Fruit fly (Drosophila melanogaster) whole organism, embryonic: ENCODE data around the gene CG1142.

ENCODE experiments used
- Adf1 ChIP-seq: fragments of 200-800 bp; sonication (Bioruptor generic); IDR thresholded peaks from 2 replicates; pipeline ENCODE4 v1.3.6; 2022; ENCODE audit warnings: missing biosample characterization, missing genetic modification characterization
- Aef1 ChIP-seq: fragments of 200-800 bp; sonication (Bioruptor generic); IDR thresholded peaks from 3 replicates; pipeline ENCODE4 v1.3.6; 2022; ENCODE audit warnings: missing biosample characterization, missing genetic modification characterization
- CG12219 ChIP-seq: fragments of 200-800 bp; sonication (Bioruptor generic); optimal IDR thresholded peaks from 3 replicates; lab custom pipeline; 2018; ENCODE audit warnings: missing biosample characterization, mild to moderate bottlenecking, missing genetic modification characterization
- CG12236 ChIP-seq: fragments of 200-800 bp; sonication (Bioruptor generic); optimal IDR thresholded peaks from 2 replicates; lab custom pipeline; 2016; ENCODE audit warnings: missing biosample characterization, missing genetic modification characterization
- CG1233 ChIP-seq: fragments of 200-800 bp; sonication (Bioruptor generic); optimal IDR thresholded peaks from 4 replicates; lab custom pipeline; 2018; ENCODE audit warnings: missing biosample characterization, mild to moderate bottlenecking, missing genetic modification characterization
- CG13287 ChIP-seq: fragments of 200-800 bp; sonication (Bioruptor generic); IDR thresholded peaks from 2 replicates; pipeline ENCODE4 v1.3.6; 2022; ENCODE audit warnings: missing biosample characterization, missing genetic modification characterization; ENCODE audit not compliant: partially characterized antibody
- CG17328 ChIP-seq: fragments of 200-800 bp; sonication (Bioruptor generic); IDR thresholded peaks from 2 replicates; pipeline ENCODE4 v1.3.6; 2022; ENCODE audit warnings: missing biosample characterization, missing genetic modification characterization
- CG17359 ChIP-seq: fragments of 200-800 bp; sonication (Bioruptor generic); optimal IDR thresholded peaks from 3 replicates; lab custom pipeline; 2018; ENCODE audit warnings: missing biosample characterization, mild to moderate bottlenecking, missing genetic modification characterization, moderate library complexity
- CG2199 ChIP-seq: fragments of 200-800 bp; sonication (Bioruptor generic); IDR thresholded peaks from 3 replicates; pipeline ENCODE4 v1.3.6; 2022; ENCODE audit warnings: missing biosample characterization, missing genetic modification characterization
- CG2678 ChIP-seq: fragments of 200-800 bp; sonication (Bioruptor generic); optimal IDR thresholded peaks from 3 replicates; lab custom pipeline; 2019; ENCODE audit warnings: missing biosample characterization, mild to moderate bottlenecking, missing genetic modification characterization, moderate library complexity
- CG34376 ChIP-seq: fragments of 200-800 bp; sonication (Bioruptor generic); optimal IDR thresholded peaks from 2 replicates; lab custom pipeline; 2018; ENCODE audit warnings: missing biosample characterization, mild to moderate bottlenecking, missing genetic modification characterization
- CG3847 ChIP-seq: fragments of 200-800 bp; sonication (Bioruptor generic); IDR thresholded peaks from 2 replicates; pipeline ENCODE4 v1.3.6; 2022; ENCODE audit warnings: missing biosample characterization, missing genetic modification characterization
- CG8924 ChIP-seq: fragments of 200-800 bp; optimal IDR thresholded peaks from 3 replicates; lab custom pipeline; 2019; ENCODE audit warnings: missing biosample characterization, mild to moderate bottlenecking, missing genetic modification characterization, moderate library complexity
- CrebB ChIP-seq: fragments of 200-800 bp; sonication (Bioruptor generic); optimal IDR thresholded peaks from 3 replicates; lab custom pipeline; 2018; ENCODE audit warnings: missing biosample characterization, mild to moderate bottlenecking, missing genetic modification characterization
- Fer1 ChIP-seq: fragments of 200-800 bp; sonication (Bioruptor generic); optimal IDR thresholded peaks from 2 replicates; lab custom pipeline; 2017; ENCODE audit warnings: missing biosample characterization, mild to moderate bottlenecking, missing genetic modification characterization
- Fer2 ChIP-seq: fragments of 200-800 bp; sonication (Bioruptor generic); optimal IDR thresholded peaks from 2 replicates; lab custom pipeline; 2018; ENCODE audit warnings: missing biosample characterization, mild to moderate bottlenecking, missing genetic modification characterization, moderate library complexity
- HLH4C ChIP-seq: fragments of 200-800 bp; sonication (Bioruptor generic); IDR thresholded peaks from 3 replicates; pipeline ENCODE4 v1.3.6; 2022; ENCODE audit warnings: missing biosample characterization, missing genetic modification characterization; ENCODE audit not compliant: partially characterized antibody
- HLH54F ChIP-seq: fragments of 200-800 bp; sonication (Bioruptor generic); optimal IDR thresholded peaks from 3 replicates; lab custom pipeline; 2016; ENCODE audit warnings: missing biosample characterization, missing genetic modification characterization
- MBD-R2 ChIP-seq: fragments of 200-800 bp; sonication (Bioruptor generic); IDR thresholded peaks from 2 replicates; pipeline ENCODE4 v1.3.6; 2022; ENCODE audit warnings: missing biosample characterization, missing genetic modification characterization
- Med ChIP-seq: fragments of 200-800 bp; sonication (Bioruptor generic); peaks from one replicate; lab custom pipeline; 2016; ENCODE audit warnings: missing biosample characterization, missing genetic modification characterization, mild to moderate bottlenecking, inconsistent platforms, moderate library complexity
- Pdp1 ChIP-seq, 2 experiments: fragments of 200-800 bp; sonication (Bioruptor generic); optimal IDR thresholded peaks; 3 replicates each; lab custom pipeline; 2016; ENCODE audit warnings: missing biosample characterization in 2 of 2, missing genetic modification characterization in 2 of 2, mild to moderate bottlenecking in 1 of 2, moderate library complexity in 1 of 2
- Ravus ChIP-seq: fragments of 200-800 bp; sonication (Bioruptor generic); IDR thresholded peaks from 2 replicates; pipeline ENCODE4 v1.3.6; 2022; ENCODE audit warnings: missing biosample characterization, missing genetic modification characterization
- Vsx1 ChIP-seq: fragments of 200-800 bp; sonication (Bioruptor generic); optimal IDR thresholded peaks from 2 replicates; lab custom pipeline; 2017; ENCODE audit warnings: missing biosample characterization, mild to moderate bottlenecking, missing genetic modification characterization, missing genetic modification reagents
- bsh ChIP-seq, 2 experiments: fragments of 200-800 bp; sonication (Bioruptor generic); optimal IDR thresholded peaks; 2 replicates each; lab custom pipeline; 2017 to 2018; ENCODE audit warnings: mild to moderate bottlenecking in 2 of 2, missing biosample characterization in 2 of 2, missing genetic modification characterization in 2 of 2, moderate library complexity in 1 of 2
- cg ChIP-seq: fragments of 200-800 bp; sonication (Bioruptor generic); optimal IDR thresholded peaks from 3 replicates; lab custom pipeline; 2019; ENCODE audit warnings: missing biosample characterization, mild to moderate bottlenecking, missing genetic modification characterization, moderate library complexity
- chinmo ChIP-seq: fragments of 200-800 bp; sonication (Bioruptor generic); IDR thresholded peaks from 4 replicates; pipeline ENCODE4 v1.3.6; 2022; ENCODE audit warnings: missing biosample characterization, missing genetic modification characterization; ENCODE audit not compliant: partially characterized antibody
- cwo ChIP-seq: fragments of 200-800 bp; sonication (Bioruptor generic); optimal IDR thresholded peaks from 3 replicates; lab custom pipeline; 2017; ENCODE audit warnings: missing biosample characterization, missing genetic modification characterization, mild to moderate bottlenecking, moderate library complexity, missing genetic modification reagents
- exex ChIP-seq: fragments of 200-800 bp; sonication (Bioruptor generic); optimal IDR thresholded peaks from 4 replicates; lab custom pipeline; 2018; ENCODE audit warnings: missing biosample characterization, mild to moderate bottlenecking, missing genetic modification characterization, moderate library complexity
- gem ChIP-seq: fragments of 200-800 bp; sonication (Bioruptor generic); optimal IDR thresholded peaks from 2 replicates; lab custom pipeline; 2019; ENCODE audit warnings: missing biosample characterization, mild to moderate bottlenecking, missing genetic modification characterization, moderate library complexity
- gro ChIP-seq: fragments of 200-800 bp; sonication (Bioruptor generic); optimal IDR thresholded peaks from 2 replicates; lab custom pipeline; 2016; ENCODE audit warnings: missing biosample characterization, missing genetic modification characterization
- jigr1 ChIP-seq: fragments of 200-800 bp; sonication (Bioruptor generic); IDR thresholded peaks from 3 replicates; pipeline ENCODE4 v1.3.6; 2022; ENCODE audit warnings: missing biosample characterization, missing genetic modification characterization
- kay ChIP-seq: fragments of 200-800 bp; sonication (Bioruptor generic); optimal IDR thresholded peaks from 2 replicates; lab custom pipeline; 2016; ENCODE audit warnings: missing biosample characterization, missing genetic modification characterization
- lab ChIP-seq: fragments of 200-800 bp; sonication (Bioruptor generic); optimal IDR thresholded peaks from 3 replicates; lab custom pipeline; 2017; ENCODE audit warnings: missing biosample characterization, missing genetic modification characterization, mild to moderate bottlenecking, moderate library complexity, missing genetic modification reagents
- lola ChIP-seq, 3 experiments: fragments of >200 bp in 2 of 3; fragments of 200-800 bp in 1 of 3; sonication (Bioruptor generic) in 1 of 3; optimal IDR thresholded peaks; 2 replicates each; lab custom pipeline; 2017 to 2019; ENCODE audit warnings: missing biosample characterization in 3 of 3, missing genetic modification characterization in 3 of 3, mild to moderate bottlenecking in 1 of 3, moderate library complexity in 1 of 3
- maf-S ChIP-seq: fragments of 200-800 bp; sonication (Bioruptor generic); optimal IDR thresholded peaks from 2 replicates; lab custom pipeline; 2016; ENCODE audit warnings: missing biosample characterization, missing genetic modification characterization
- mirr ChIP-seq: fragments of 200-800 bp; sonication (Bioruptor generic); optimal IDR thresholded peaks from 3 replicates; lab custom pipeline; 2018; ENCODE audit warnings: missing biosample characterization, mild to moderate bottlenecking, missing genetic modification characterization
- nau ChIP-seq: fragments of 200-800 bp; sonication (Bioruptor generic); optimal IDR thresholded peaks from 3 replicates; lab custom pipeline; 2017; ENCODE audit warnings: missing biosample characterization, mild to moderate bottlenecking, missing genetic modification characterization, missing genetic modification reagents
- pan ChIP-seq, 4 experiments: fragments of >200 bp in 3 of 4; fragments of 200-800 bp in 1 of 4; sonication (Bioruptor generic) in 1 of 4; optimal IDR thresholded peaks in 3 of 4; IDR thresholded peaks in 1 of 4; 2 replicates each; pipeline versions ENCODE4 v1.3.6 to Lab custom; 2017 to 2022; ENCODE audit warnings: missing biosample characterization in 2 of 4, missing genetic modification characterization in 2 of 4, mixed read lengths in 1 of 4
- scrt ChIP-seq: fragments of 200-800 bp; sonication (Bioruptor generic); optimal IDR thresholded peaks from 2 replicates; lab custom pipeline; 2018; ENCODE audit warnings: missing biosample characterization, mild to moderate bottlenecking, missing genetic modification characterization, moderate library complexity
- sd ChIP-seq: fragments of 200-800 bp; sonication (Bioruptor generic); optimal IDR thresholded peaks from 3 replicates; lab custom pipeline; 2018; ENCODE audit warnings: missing biosample characterization, mild to moderate bottlenecking, missing genetic modification characterization, moderate library complexity
- sna ChIP-seq: fragments of 200-800 bp; sonication (Bioruptor generic); IDR thresholded peaks from 2 replicates; pipeline ENCODE4 v1.3.6; 2022; ENCODE audit warnings: missing biosample characterization, missing genetic modification characterization; ENCODE audit not compliant: partially characterized antibody
- sug ChIP-seq: fragments of 200-800 bp; optimal IDR thresholded peaks from 2 replicates; lab custom pipeline; 2019; ENCODE audit warnings: missing biosample characterization, mild to moderate bottlenecking, missing genetic modification characterization, moderate library complexity
- zfh2 ChIP-seq: fragments of 200-800 bp; sonication (Bioruptor generic); optimal IDR thresholded peaks from 2 replicates; lab custom pipeline; 2016; ENCODE audit warnings: missing biosample characterization, missing genetic modification characterization

The CG1142 gene

dm6 chr3R:7515599-7516069, 42.1 kb upstream of the CG1142 start, which contains the start of gene alpha-Est8 (continued):
- TF ChIP-seq gem (tag; lab: Kevin White, UChicago) = peak; percentile 20
- no peak for TF ChIP-seq Fer2 (tag; lab: Kevin White, UChicago)
- peak; percentile 45 for TF ChIP-seq cwo (GFP tag; lab: Kevin White, UChicago)
- TF ChIP-seq CG2678 (tag; lab: Kevin White, UChicago) = peak; percentile 51
- TF ChIP-seq pan (optimal IDR thresholded peaks at IDR 0.05; lab: Kevin White, UChicago) = no peak
- TF ChIP-seq pan (GFP tag; optimal IDR thresholded peaks at IDR 0.05 in 1 of 2, IDR thresholded peaks at IDR 0.05 in 1 of 2) = no peak
- TF ChIP-seq mirr (GFP tag; lab: Kevin White, UChicago) = peak; percentile 75
- 0 out of 2 replicates have a peak, but pooled peaks have one; percentile 22 for TF ChIP-seq sna
- peak; percentile 61 for TF ChIP-seq cg (GFP tag; lab: Kevin White, UChicago)
- no peak for TF ChIP-seq Ravus
- no peak for TF ChIP-seq kay (GFP tag; lab: Kevin White, UChicago)
- TF ChIP-seq Fer1 (GFP tag; lab: Kevin White, UChicago) = peak; percentile 35
- TF ChIP-seq Adf1 (GFP tag; lab: Robert Waterston, UW) = peak; percentile 63; the same call in 1 of the 2 replicates
- TF ChIP-seq nau (GFP tag; lab: Kevin White, UChicago) = no peak
- TF ChIP-seq CG8924 (tag; lab: Kevin White, UChicago) = no peak
- peak in 1 of 2 experiments; percentile 9 for TF ChIP-seq Pdp1 (GFP tag; optimal IDR thresholded peaks at IDR 0.05; lab: Kevin White, UChicago)
- TF ChIP-seq maf-S (GFP tag; lab: Kevin White, UChicago) = no peak
- TF ChIP-seq CG3847 = 0 out of 2 replicates have a peak, but pooled peaks have one; percentile 15
- TF ChIP-seq HLH54F (GFP tag; lab: Kevin White, UChicago) = no peak
- peak; percentile 39 for TF ChIP-seq Aef1 (GFP tag; lab: Robert Waterston, UW)
- TF ChIP-seq sd (tag; lab: Kevin White, UChicago) = peak; percentile 77
- no peak for TF ChIP-seq CG17328 (GFP tag; lab: Robert Waterston, UW)
- 0 out of 2 replicates have a peak, but pooled peaks have one; percentile 23 for TF ChIP-seq MBD-R2 (GFP tag; lab: Robert Waterston, UW)
- no peak for TF ChIP-seq lola (GFP tag; optimal IDR thresholded peaks at IDR 0.05; lab: Kevin White, UChicago)
- peak; percentile 66 for TF ChIP-seq CG13287 (GFP tag; lab: Robert Waterston, UW)
- TF ChIP-seq CrebB (tag; lab: Kevin White, UChicago) = no peak
- TF ChIP-seq scrt = peak; percentile 1

- peak; percentile 80 for TF ChIP-seq sug (tag; lab: Kevin White, UChicago)
- TF ChIP-seq zfh2 (GFP tag; lab: Kevin White, UChicago) = no peak
- no peak for TF ChIP-seq CG17359 (tag; lab: Kevin White, UChicago)
- peak; percentile 85 for TF ChIP-seq exex
- TF ChIP-seq sd (tag; lab: Kevin White, UChicago) = peak; percentile 51
- peak; percentile 17 for TF ChIP-seq lab (GFP tag; lab: Kevin White, UChicago)
- TF ChIP-seq CG34376 = peak; percentile 74
- peak in 1 of 2 experiments; percentile 1 for TF ChIP-seq Pdp1 (GFP tag; optimal IDR thresholded peaks at IDR 0.05; lab: Kevin White, UChicago)
- peak; percentile 1 for TF ChIP-seq cwo (GFP tag; lab: Kevin White, UChicago)
Observed at dm6 chr3R:7514232-7514863, 40.8 kb upstream of the CG1142 start.

- TF ChIP-seq Med (peak; percentile 56), CG12219 (GFP tag; lab: Kevin White, UChicago) (no peak), bsh (GFP tag; optimal IDR thresholded peaks at IDR 0.05; lab: Kevin White, UChicago) (no peak), HLH4C (no peak), CG1233 (GFP tag; lab: Kevin White, UChicago) (no peak), CG2199 (0 out of 3 replicates have a peak, but pooled peaks have one; percentile 11), chinmo (0 out of 4 replicates have a peak, but pooled peaks have one; percentile 58), jigr1 (GFP tag; lab: Robert Waterston, UW) (no peak), gro (GFP tag; lab: Kevin White, UChicago) (peak; percentile 10), lola (GFP tag; optimal IDR thresholded peaks at IDR 0.05; lab: Kevin White, UChicago) (no peak), Vsx1 (GFP tag; lab: Kevin White, UChicago) (no peak), Pdp1 (GFP tag; optimal IDR thresholded peaks at IDR 0.05; lab: Kevin White, UChicago) (peak in 1 of 2 experiments; percentile 74), CG12236 (GFP tag; lab: Kevin White, UChicago) (no peak)
Observed at dm6 chr3R:7508198-7508837, 34.7 kb upstream of the CG1142 start.
